Worm (Caenorhabditis elegans) whole organism, dauer: ENCODE measurements around the gene Y49F6B.20.
"Not testable (repeated sequence)": the region's sequence is repeated elsewhere in the genome, so short reads cannot be mapped to it uniquely, and the experiment has no call there.

ENCODE experiments used
- unc-62 ChIP-seq: sonication (generic microtip); optimal IDR thresholded peaks from 2 replicates; lab custom pipeline; 2017; ENCODE audit warnings: missing biosample characterization, missing genetic modification reagents, missing genetic modification characterization

Y49F6B.20 gene

DNA sequence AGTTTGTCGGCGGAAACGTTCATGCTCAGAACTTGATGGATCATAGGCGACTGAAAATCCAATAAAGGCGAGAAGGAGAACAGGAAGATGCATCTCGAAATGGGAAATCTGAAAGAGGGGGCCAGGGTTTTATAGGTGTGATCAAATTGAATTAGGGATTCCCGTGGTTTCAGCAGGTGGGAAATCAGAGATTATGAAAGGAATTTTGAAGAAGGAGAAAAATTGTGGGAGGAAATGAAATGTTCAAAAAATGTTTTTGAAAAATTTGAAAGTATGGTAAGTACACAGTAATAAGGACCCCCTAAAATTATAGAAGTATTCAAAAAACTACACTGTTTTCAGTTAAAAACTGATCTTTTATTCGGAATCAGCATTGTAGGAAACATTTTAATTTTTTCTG is at the start of gene Y49F6B.20:
Y49F6B.20 (minus strand) TSS at position 101 of the 400 bp plus-strand sequence.
- no peak for TF ChIP-seq unc-62 (GFP tag; lab: Kevin White, UChicago)

DNA sequence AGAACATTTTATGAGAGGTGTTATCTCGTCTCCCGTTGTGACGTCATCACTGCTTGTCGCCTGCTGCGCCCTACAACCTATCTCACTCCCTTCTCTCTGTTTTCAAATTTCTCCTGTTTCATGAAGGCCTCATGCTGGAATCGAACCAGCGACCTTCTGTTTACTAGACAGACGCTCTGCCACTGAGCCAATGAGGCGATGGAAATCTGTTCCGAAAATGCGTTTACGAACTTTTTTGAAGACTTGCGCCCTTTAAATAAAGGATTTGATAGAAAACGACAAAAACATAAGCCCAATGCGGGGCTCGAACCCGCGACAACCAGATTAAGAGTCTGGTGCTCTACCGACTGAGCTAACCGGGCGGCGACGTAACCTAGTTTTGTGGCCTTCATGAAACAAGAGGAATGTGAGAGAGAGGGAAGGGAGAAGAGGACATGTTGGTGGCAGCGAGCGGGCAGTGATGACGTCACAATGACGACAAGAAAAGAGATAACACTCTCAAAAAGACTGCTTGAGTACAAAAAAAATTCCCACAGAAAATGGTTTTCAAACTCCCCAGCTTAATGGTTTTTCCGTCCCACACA is 48.6 kb upstream of the Y49F6B.20 start, which contains the start of gene clec-126:
clec-126 (plus strand) TSS at position 534 of the 584 bp plus-strand sequence.
- TF ChIP-seq unc-62 (GFP tag; lab: Kevin White, UChicago) = no peak

DNA sequence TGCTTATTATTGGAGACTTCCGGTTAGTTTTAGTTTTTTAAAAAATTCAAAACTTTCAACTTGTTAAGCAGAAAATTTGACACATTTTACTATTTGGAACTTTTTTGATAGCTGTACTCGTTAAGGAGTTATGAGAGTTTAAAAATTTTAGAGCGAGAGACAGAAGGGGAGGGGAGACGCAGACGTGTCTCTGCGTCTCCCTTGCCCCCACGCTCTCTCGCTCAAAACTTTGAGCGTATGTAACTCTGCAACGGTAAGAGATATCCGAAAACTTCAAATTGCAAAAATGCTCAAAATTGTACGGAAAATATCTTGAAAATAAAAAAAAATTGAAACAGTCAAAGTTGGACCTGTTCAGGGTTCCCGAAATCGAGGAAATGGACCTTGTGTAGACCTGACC is 45.7 kb upstream of the Y49F6B.20 start:
- no peak for TF ChIP-seq unc-62 (GFP tag; lab: Kevin White, UChicago)

DNA sequence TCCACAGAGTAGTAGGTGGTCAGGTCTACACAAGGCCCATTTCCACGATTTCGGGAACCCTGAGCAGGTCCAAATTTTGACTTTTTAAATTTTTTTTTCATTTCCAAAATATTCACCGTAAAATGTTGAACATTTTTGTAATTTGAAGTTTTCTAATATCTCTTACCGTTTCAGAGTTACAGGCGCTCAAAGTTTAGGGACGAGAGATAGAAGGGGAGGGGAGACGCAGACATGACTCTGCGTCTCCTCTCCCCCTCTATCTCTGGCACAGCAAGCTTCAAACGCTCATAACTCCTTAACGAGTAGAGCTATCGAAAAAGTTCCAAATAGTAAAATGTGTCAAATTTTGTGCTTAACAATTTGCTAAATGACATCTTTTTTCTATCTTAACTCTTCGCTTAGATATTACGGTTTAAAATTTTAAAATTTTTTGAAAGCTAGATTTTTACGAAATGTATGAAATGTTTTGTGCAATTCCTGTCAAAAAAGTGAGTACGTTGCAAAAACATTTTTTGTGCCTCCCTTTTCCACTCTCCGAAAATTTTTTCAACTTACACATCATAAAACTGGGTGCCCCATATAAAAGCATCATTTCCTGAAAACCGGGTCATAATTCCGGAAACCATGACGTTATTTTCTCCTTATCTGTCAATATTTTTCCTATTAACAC is 45.1 kb upstream of the Y49F6B.20 start, which contains the start of the genes Y49F6B.14 and clec-125:
Y49F6B.14 (minus strand) TSS at position 101 of the 670 bp plus-strand sequence.
clec-125 (plus strand) TSS at position 620 of the 670 bp plus-strand sequence.
- no peak for TF ChIP-seq unc-62 (GFP tag; lab: Kevin White, UChicago)

DNA sequence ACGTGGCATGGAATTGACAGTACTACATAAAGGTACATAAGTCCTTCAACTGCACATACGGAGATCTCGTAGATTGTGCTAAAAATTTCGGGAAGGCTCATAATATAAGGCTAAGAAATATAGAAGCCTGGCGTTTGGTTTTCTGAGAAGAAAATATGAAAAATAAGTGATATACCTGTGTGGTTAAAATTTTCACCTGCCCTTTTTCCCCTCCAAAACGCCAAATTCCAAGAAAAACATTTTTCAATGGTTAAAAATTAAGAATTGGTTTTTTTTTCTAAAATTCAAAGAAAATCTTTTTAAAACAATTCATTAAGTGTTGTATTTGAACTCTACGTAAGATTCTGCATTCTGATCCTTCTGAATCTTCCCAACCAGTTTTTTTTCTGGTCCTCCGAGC is 44.2 kb upstream of the Y49F6B.20 start, which contains the start of gene srz-5:
srz-5 (minus strand) TSS at position 101 of the 400 bp plus-strand sequence.
- TF ChIP-seq unc-62 (GFP tag; lab: Kevin White, UChicago) = no peak

DNA sequence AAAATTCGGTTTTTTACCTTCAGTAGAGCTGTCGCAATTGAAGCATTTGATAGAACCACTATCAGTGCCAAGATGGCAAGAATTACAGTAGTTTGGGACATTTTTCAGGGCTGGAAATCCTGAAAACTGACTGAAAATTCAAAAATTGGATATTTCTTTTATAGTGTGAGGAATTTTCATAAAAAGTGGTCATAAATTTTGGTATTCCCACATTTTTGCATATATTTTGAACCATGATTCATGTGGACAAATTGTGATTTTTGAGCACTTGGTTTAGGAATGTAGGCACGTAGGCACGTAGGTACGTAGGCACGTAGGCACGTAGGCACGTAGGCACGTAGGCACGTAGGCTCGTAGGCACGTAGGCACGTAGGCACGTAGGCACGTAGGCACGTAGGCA is 41.8 kb upstream of the Y49F6B.20 start, which contains the start of gene Y49F6B.19:
Y49F6B.19 (minus strand) TSS at position 101 of the 400 bp plus-strand sequence.
- TF ChIP-seq unc-62 (GFP tag; lab: Kevin White, UChicago) = no peak

DNA sequence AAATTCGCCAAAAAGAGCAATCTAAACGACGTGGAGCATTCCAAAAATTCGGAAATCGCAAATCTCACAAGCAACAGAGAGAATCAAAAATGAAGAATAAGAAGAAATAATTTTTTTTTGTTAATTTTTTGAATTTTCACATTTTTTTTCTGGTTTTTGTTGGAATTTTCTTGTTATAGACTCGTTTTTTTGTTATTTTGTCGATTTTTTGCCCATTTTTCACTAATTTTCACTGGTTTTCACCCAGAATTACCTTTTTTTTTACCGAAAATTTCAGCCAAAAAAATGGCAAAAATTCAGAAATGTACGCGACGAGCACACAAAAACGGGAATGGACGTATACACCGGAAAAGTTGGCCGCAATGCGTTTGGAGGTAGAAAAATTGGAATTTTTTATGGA is 34.3 kb upstream of the Y49F6B.20 start, which contains the start of gene cyh-1:
cyh-1 (plus strand) TSS at position 301 of the 400 bp plus-strand sequence.
- TF ChIP-seq unc-62 (GFP tag; lab: Kevin White, UChicago) = no peak

DNA sequence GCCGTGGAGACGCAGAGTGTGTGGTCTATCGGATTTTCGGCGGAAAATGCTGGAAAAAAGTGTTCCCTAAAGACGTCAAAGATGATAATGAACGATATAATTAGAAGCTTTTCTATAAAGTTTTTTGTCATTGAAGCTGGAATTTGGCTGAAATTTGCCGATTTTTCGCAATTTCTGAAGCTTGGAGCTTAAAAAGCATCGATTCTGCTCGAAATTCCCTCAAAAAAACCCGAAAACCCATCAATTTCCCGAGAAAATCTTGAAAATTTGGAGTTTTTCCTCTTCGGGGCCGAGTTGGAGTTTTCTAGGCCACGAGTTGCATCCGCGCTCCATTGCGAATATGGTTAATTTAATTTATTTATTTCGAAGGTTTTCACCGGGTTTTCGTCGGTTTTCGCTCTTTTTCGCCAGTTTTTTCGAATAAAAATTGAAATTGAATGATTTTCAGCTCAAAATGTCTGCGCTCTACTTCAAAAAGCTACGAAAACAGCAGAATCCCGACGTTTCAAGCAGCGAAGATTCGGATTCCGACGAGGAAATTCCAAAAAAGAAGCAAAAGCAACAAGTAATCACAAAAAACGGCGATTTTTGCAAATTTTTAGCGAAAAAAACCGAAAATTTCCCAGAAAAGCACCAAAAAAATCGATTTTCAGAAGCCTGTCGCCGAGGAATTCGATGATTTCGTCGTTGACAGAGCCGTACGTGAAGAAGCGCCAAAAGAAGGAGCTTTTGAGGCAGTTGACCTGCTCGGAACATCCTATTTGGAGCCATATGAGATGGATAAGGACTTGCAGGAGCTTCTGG is 32.3 kb upstream of the Y49F6B.20 start, which contains the start of the genes col-71 and Y49F6B.2:
col-71 (minus strand) TSS at position 51 of the 804 bp plus-strand sequence.
Y49F6B.2 (plus strand) TSS at position 449 of the 804 bp plus-strand sequence.
- no peak for TF ChIP-seq unc-62 (GFP tag; lab: Kevin White, UChicago)

DNA sequence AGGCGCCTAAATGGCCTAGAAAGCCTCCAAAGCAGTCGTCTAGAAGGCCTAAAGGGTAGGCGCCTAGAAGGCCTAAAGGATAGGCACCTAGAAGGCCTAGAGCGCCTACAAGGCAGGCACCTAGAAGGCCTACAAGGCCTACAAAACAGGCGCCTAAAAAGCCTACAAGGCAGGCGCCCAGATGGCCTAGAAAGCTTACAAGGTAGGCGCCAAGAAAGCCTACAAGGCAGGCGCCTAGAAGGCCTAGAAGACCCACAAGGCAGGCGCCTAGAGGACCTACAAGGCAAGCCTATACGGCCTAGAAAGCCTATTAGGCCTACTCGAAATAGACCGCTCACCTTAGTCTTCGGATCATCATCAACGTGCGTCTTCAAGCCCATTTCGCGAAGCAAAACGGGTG is 31.6 kb upstream of the Y49F6B.20 start:
- TF ChIP-seq unc-62 (GFP tag; lab: Kevin White, UChicago) = no peak

DNA sequence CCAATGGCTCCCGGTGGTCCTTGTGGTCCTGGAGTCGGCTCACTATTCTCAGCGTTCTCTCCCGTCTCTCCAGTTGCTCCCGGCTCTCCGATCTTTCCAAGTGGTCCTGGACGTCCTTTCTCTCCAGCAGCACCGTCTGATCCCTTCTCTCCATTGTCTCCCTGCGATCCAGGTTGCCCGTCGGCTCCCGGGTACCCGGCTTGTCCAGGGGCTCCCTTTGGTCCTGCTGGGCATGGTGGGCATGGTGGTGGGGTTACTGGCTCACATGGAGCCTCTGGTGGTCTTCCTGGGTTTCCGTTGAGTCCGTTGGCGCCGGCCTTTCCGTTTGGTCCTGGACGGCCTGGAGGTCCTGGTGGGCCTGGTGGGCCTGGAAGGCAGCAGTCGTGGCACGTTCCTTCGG is 29.9 kb upstream of the Y49F6B.20 start:
- TF ChIP-seq unc-62 (GFP tag; lab: Kevin White, UChicago) = no peak

DNA sequence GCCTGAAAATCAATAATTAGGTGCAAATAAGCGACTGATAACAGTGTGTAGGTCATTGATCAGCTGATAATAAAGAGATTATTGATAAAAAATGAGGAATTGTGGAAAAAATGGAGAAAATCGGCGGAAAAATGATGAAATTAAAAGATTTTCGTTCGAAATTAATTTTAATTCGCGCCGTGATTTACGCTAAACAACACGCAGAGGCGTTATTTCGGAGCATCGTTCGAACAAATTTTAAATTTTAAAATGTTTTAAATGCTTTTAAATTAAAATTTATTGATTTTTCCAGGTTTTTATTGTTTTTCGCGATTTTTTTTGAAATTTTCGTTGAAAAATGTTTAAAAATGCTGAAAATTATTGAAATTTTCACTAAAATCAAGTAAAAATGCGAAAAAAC is 28.9 kb upstream of the Y49F6B.20 start, which contains the start of gene Y49F6B.9:
Y49F6B.9 (minus strand) TSS at position 2 of the 400 bp plus-strand sequence.
- no peak for TF ChIP-seq unc-62 (GFP tag; lab: Kevin White, UChicago)

DNA sequence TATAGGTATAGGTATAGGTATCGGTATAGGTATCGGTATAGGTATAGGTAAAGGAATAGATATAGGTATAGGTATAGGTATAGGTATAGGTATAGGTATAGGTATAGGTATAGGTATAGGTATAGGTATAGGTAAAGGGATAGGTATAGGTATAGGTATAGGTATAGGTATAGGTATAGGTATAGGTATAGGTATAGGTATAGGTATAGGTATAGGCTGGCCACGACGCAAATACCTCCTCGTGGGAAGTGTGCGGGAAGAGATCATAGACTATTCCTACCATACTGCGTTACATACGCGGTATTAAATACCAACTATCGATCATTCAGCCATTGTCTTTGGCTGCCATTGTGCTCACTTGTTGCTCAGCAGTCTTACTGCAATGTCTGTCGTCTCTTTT is 20.3 kb upstream of the Y49F6B.20 start, which contains the start of gene fbxb-112:
fbxb-112 (plus strand) TSS at position 301 of the 400 bp plus-strand sequence.
- not testable (repeated sequence) for TF ChIP-seq unc-62 (GFP tag; lab: Kevin White, UChicago)

DNA sequence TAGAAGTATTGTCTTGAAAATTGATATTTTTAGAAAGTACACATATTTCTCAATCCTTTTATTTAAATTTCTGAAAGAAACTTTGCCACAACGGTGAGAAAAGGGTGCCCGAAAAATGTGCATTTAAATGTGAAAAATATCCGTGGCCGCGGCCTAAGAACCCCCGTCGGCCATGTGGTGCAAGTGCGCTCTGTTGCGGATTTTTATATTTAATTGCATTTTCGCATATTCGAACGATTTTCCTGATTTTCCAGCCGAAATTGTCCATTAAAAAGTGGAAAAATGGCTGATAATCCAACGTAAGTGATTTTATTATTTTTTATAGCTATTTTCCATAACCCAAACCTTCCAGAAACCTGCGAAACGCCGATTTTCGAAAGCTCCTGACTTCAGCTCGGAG is 11.8 kb upstream of the Y49F6B.20 start, which contains the start of gene smu-2:
smu-2 (plus strand) TSS at position 178 of the 400 bp plus-strand sequence.
- no peak for TF ChIP-seq unc-62 (GFP tag; lab: Kevin White, UChicago)

DNA sequence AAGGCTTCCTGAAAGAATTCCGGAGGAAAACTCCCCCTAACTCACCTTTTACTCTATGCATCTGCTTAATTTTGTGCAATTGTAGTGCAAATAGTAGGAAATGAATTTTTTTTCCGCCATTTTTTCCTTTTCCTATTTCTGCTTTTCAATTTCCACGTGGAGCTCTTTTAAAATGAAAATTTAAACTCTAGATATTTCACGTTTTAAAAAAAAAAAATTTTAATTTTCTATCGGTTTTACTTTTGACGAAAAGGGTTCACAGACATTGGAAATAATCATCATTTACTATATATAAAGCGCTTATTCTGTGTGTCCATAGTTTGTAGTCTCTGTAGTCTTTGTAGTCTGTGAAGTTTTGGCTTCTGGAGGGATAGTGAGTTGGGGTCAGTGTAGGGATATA is 11.1 kb upstream of the Y49F6B.20 start, which contains the start of gene Y49F6B.8:
Y49F6B.8 (minus strand) TSS at position 101 of the 400 bp plus-strand sequence.
- TF ChIP-seq unc-62 (GFP tag; lab: Kevin White, UChicago) = no peak

DNA sequence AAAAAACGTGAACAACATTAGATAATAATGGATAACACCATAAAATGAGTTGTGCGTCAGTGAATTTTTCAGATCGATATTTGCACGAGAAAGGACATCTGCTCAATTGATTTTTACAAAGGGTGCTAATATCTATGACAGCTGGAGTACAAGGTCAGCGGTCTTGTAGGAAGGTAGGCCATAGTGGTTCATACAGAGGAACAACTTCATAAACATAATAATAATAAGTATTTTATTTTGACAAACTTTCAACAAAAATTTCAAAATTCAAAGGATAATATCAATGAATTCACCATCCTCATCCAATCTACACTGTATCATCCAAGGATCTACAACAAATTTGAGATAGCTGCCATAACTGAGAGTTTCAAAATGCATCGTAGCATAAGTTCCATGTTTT is 6.7 kb upstream of the Y49F6B.20 start, which contains the start of gene fbxb-104:
fbxb-104 (minus strand) TSS at position 101 of the 400 bp plus-strand sequence.
- no peak for TF ChIP-seq unc-62 (GFP tag; lab: Kevin White, UChicago)
